Worm (Caenorhabditis elegans) whole organism, late embryonic: ENCODE data around the gene F38E11.9.

Experiments used
- C08G9.2 ChIP-seq: sonication (generic microtip); optimal IDR thresholded peaks from 2 replicates; lab custom pipeline; 2016; ENCODE audit warnings: mild to moderate bottlenecking, missing genetic modification characterization, moderate library complexity, missing compliant biosample characterization
- K02D7.2 ChIP-seq: sonication (generic microtip); optimal IDR thresholded peaks from 2 replicates; lab custom pipeline; 2017; ENCODE audit warnings: mild to moderate bottlenecking, missing genetic modification characterization, missing compliant biosample characterization
- Y22D7AL.16 ChIP-seq: sonication (generic microtip); optimal IDR thresholded peaks from 2 replicates; lab custom pipeline; 2016; ENCODE audit warnings: missing genetic modification characterization, missing compliant biosample characterization
- ahr-1 ChIP-seq: sonication (generic microtip); optimal IDR thresholded peaks from 2 replicates; lab custom pipeline; 2016; ENCODE audit warnings: missing genetic modification characterization, missing compliant biosample characterization
- ama-1 ChIP-seq: fragments of 150-350 bp; optimal IDR thresholded peaks from 2 replicates; lab custom pipeline; 2014
- ceh-14 ChIP-seq: sonication (generic microtip); optimal IDR thresholded peaks from 2 replicates; lab custom pipeline; 2016; ENCODE audit warnings: missing genotype, missing genetic modification characterization, missing compliant biosample characterization
- ceh-19 ChIP-seq: fragments of 200-800 bp; sonication (Bioruptor generic); optimal IDR thresholded peaks from 2 replicates; lab custom pipeline; 2018; ENCODE audit warnings: mild to moderate bottlenecking, missing genetic modification characterization, missing compliant biosample characterization
- ceh-2 ChIP-seq: sonication (generic microtip); optimal IDR thresholded peaks from 2 replicates; lab custom pipeline; 2016; ENCODE audit warnings: missing genotype, missing genetic modification characterization, missing compliant biosample characterization
- ceh-22 ChIP-seq: sonication (generic microtip); optimal IDR thresholded peaks from 2 replicates; lab custom pipeline; 2017; ENCODE audit warnings: missing biosample characterization, missing genetic modification characterization
- ceh-30 ChIP-seq: fragments of 150-350 bp; optimal IDR thresholded peaks from 2 replicates; lab custom pipeline; 2014; ENCODE audit warnings: missing biosample characterization, missing genetic modification characterization
- ceh-31 ChIP-seq: sonication (generic microtip); optimal IDR thresholded peaks from 2 replicates; lab custom pipeline; 2016; ENCODE audit warnings: missing genetic modification characterization, missing compliant biosample characterization
- ceh-45 ChIP-seq: fragments of 200-800 bp; sonication (Bioruptor generic); IDR thresholded peaks from 2 replicates; pipeline ENCODE4 v1.3.6; 2022; ENCODE audit warnings: missing genetic modification reagents, missing genetic modification characterization, missing compliant biosample characterization
- ceh-48 ChIP-seq: sonication (generic microtip); optimal IDR thresholded peaks from 2 replicates; lab custom pipeline; 2016; ENCODE audit warnings: missing genetic modification characterization, inconsistent platforms, missing compliant biosample characterization
- ceh-6 ChIP-seq: fragments of 200-800 bp; sonication (Bioruptor generic); optimal IDR thresholded peaks from 2 replicates; lab custom pipeline; 2018; ENCODE audit warnings: mild to moderate bottlenecking, missing genetic modification characterization, missing compliant biosample characterization
- che-1 ChIP-seq: sonication (generic microtip); optimal IDR thresholded peaks from 2 replicates; lab custom pipeline; 2016; ENCODE audit warnings: mild to moderate bottlenecking, missing genetic modification characterization, missing compliant biosample characterization
- dmd-4 ChIP-seq: sonication (generic microtip); optimal IDR thresholded peaks from 2 replicates; lab custom pipeline; 2016; ENCODE audit warnings: borderline replicate concordance, missing genetic modification characterization, missing compliant biosample characterization
- dve-1 ChIP-seq: sonication (generic microtip); optimal IDR thresholded peaks from 2 replicates; lab custom pipeline; 2017; ENCODE audit warnings: antibody characterized with exemption, mild to moderate bottlenecking, missing genetic modification characterization, missing compliant biosample characterization
- eyg-1 ChIP-seq: sonication (generic microtip); optimal IDR thresholded peaks from 2 replicates; lab custom pipeline; 2016; ENCODE audit warnings: missing genotype, missing genetic modification characterization, missing compliant biosample characterization
- fax-1 ChIP-seq: sonication (generic microtip); optimal IDR thresholded peaks from 2 replicates; lab custom pipeline; 2016; ENCODE audit warnings: missing genotype, missing genetic modification characterization, missing compliant biosample characterization
- fkh-10 ChIP-seq: fragments of 150-350 bp; optimal IDR thresholded peaks from 2 replicates; lab custom pipeline; 2014; ENCODE audit warnings: missing biosample characterization, missing genetic modification reagents, missing genetic modification characterization
- gmeb-2 ChIP-seq: sonication (generic microtip); optimal IDR thresholded peaks from 2 replicates; lab custom pipeline; 2016; ENCODE audit warnings: missing genetic modification characterization, inconsistent platforms, missing compliant biosample characterization
- hlh-13 ChIP-seq: fragments of 200-800 bp; sonication (Bioruptor generic); optimal IDR thresholded peaks from 2 replicates; lab custom pipeline; 2018; ENCODE audit warnings: mild to moderate bottlenecking, missing genetic modification characterization, missing compliant biosample characterization
- hlh-15 ChIP-seq: sonication (generic microtip); optimal IDR thresholded peaks from 2 replicates; lab custom pipeline; 2016; ENCODE audit warnings: missing genetic modification characterization, missing compliant biosample characterization
- hlh-6 ChIP-seq: sonication (generic microtip); optimal IDR thresholded peaks from 2 replicates; lab custom pipeline; 2016; ENCODE audit warnings: missing genotype, missing genetic modification characterization, missing compliant biosample characterization
- lim-6 ChIP-seq: sonication (generic microtip); optimal IDR thresholded peaks from 2 replicates; lab custom pipeline; 2016; ENCODE audit warnings: missing genetic modification characterization, missing compliant biosample characterization
- madf-2 ChIP-seq: sonication (generic microtip); optimal IDR thresholded peaks from 2 replicates; lab custom pipeline; 2017; ENCODE audit warnings: missing genetic modification characterization, missing compliant biosample characterization
- nfya-1 ChIP-seq: sonication (generic microtip); optimal IDR thresholded peaks from 2 replicates; lab custom pipeline; 2017; ENCODE audit warnings: missing genetic modification characterization, mild to moderate bottlenecking, missing compliant biosample characterization, antibody characterized with exemption, moderate library complexity
- nhr-11 ChIP-seq: fragments of 150-350 bp; optimal IDR thresholded peaks from 2 replicates; lab custom pipeline; 2014; ENCODE audit warnings: missing biosample characterization, missing genetic modification characterization
- npax-4 ChIP-seq: sonication (generic microtip); optimal IDR thresholded peaks from 2 replicates; lab custom pipeline; 2016; ENCODE audit warnings: missing genetic modification characterization, missing compliant biosample characterization
- pag-3 ChIP-seq: sonication (generic microtip); optimal IDR thresholded peaks from 2 replicates; lab custom pipeline; 2016; ENCODE audit warnings: missing compliant biosample characterization, missing genetic modification characterization, borderline replicate concordance
- pat-9 ChIP-seq: fragments of 200-800 bp; sonication (Bioruptor generic); optimal IDR thresholded peaks from 2 replicates; lab custom pipeline; 2018; ENCODE audit warnings: mild to moderate bottlenecking, missing genetic modification characterization, moderate library complexity, missing compliant biosample characterization
- pqm-1 ChIP-seq: sonication (generic microtip); optimal IDR thresholded peaks from 2 replicates; lab custom pipeline; 2016; ENCODE audit warnings: missing genetic modification characterization, missing compliant biosample characterization
- ref-2 ChIP-seq: sonication (generic microtip); optimal IDR thresholded peaks from 2 replicates; lab custom pipeline; 2016; ENCODE audit warnings: missing genetic modification characterization, missing compliant biosample characterization
- sox-2 ChIP-seq: fragments of 200-800 bp; sonication (Bioruptor generic); IDR thresholded peaks from 2 replicates; pipeline ENCODE4 v1.3.6; 2022; ENCODE audit warnings: missing genetic modification reagents, missing genetic modification characterization, missing compliant biosample characterization
- sox-4 ChIP-seq: sonication (generic microtip); optimal IDR thresholded peaks from 2 replicates; lab custom pipeline; 2017; ENCODE audit warnings: mild to moderate bottlenecking, missing genetic modification characterization, inconsistent platforms, missing compliant biosample characterization
- tbx-2 ChIP-seq: sonication (generic microtip); optimal IDR thresholded peaks from 2 replicates; lab custom pipeline; 2016; ENCODE audit warnings: missing genetic modification characterization, missing compliant biosample characterization
- tbx-7 ChIP-seq: sonication (generic microtip); optimal IDR thresholded peaks from 2 replicates; lab custom pipeline; 2016; ENCODE audit warnings: missing genotype, missing genetic modification characterization, missing compliant biosample characterization
- ttx-3 ChIP-seq: sonication (generic microtip); optimal IDR thresholded peaks from 2 replicates; lab custom pipeline; 2016; ENCODE audit warnings: missing genetic modification reagents, missing genetic modification characterization, missing compliant biosample characterization
- unc-3 ChIP-seq, 2 experiments: fragments of 200-800 bp in 1 of 2; sonication (Bioruptor generic) in 1 of 2; sonication (generic microtip) in 1 of 2; conservative IDR thresholded peaks in 1 of 2; optimal IDR thresholded peaks in 1 of 2; 2 replicates each; pipeline versions ENCODE4 v1.3.6 to Lab custom; 2016 to 2022; ENCODE audit warnings: missing compliant biosample characterization in 2 of 2, missing genetic modification characterization in 2 of 2, missing genetic modification reagents in 1 of 2
- unc-55 ChIP-seq: sonication (generic microtip); optimal IDR thresholded peaks from 2 replicates; lab custom pipeline; 2017; ENCODE audit warnings: missing biosample characterization, missing genetic modification reagents, missing genetic modification characterization
- ztf-16 ChIP-seq: sonication (generic microtip); optimal IDR thresholded peaks from 2 replicates; lab custom pipeline; 2017; ENCODE audit warnings: missing genetic modification characterization, missing compliant biosample characterization

F38E11.9 gene

DNA sequence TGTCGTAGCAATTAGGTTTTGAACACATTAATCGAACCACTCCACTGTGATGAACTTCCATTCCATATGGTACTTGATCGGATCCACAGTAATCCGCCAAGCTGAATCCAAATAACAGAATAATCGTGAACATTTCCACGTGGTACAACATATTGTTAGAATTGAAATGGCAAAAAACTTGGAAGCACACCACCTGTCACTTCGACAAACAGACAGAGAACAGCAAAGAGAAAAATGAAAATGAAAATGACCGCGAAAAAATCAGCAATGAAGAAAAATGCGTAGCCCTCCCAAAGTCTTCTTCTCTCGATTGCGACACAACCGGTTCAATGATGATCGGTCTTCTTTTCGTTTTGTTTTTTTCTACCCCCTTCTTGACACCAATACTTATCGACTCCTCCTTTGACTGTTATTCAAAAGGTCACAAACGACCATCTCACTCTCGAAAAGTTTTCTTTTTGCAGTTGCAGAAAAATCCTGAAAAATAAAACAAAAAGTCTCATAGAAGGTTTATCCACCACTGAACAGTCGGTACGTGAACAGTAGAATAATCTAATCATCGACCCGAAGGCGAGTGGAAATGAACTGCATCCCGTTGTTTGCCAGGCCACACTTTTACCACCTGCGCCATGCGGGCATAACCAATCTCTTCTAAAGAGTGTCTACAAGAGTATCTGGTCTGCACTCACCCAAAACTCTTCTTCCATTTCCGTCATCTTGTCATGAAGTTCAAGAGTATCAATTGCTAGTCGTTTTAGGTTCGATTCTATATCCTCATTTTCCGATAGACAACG is 33.5 kb upstream of the F38E11.9 start, which contains the start of gene wrt-3 (continued):
- TF ChIP-seq unc-3 (GFP tag; conservative IDR thresholded peaks at IDR 0.05; lab: Robert Waterston, UW) (peak; percentile 90), unc-3 (tag; optimal IDR thresholded peaks at IDR 0.05; lab: Kevin White, UChicago) (peak; percentile 88), ceh-45 (GFP tag; lab: Robert Waterston, UW) (peak; percentile 90), dve-1 (tag; lab: Kevin White, UChicago) (peak; percentile 73), gmeb-2 (peak; percentile 93), K02D7.2 (tag; lab: Kevin White, UChicago) (peak; percentile 94), ceh-19 (GFP tag; lab: Kevin White, UChicago) (peak; percentile 93), C08G9.2 (tag; lab: Kevin White, UChicago) (peak; percentile 87), ceh-2 (peak; percentile 89), pag-3 (tag; lab: Kevin White, UChicago) (peak; percentile 53), pqm-1 (tag; lab: Kevin White, UChicago) (no peak), che-1 (peak; percentile 95), npax-4 (tag; lab: Kevin White, UChicago) (peak; percentile 91), ceh-6 (GFP tag; lab: Kevin White, UChicago) (peak; percentile 97), Y22D7AL.16 (tag; lab: Kevin White, UChicago) (peak; percentile 94), fkh-10 (peak; percentile 0), pat-9 (tag; lab: Kevin White, UChicago) (peak; percentile 93), ceh-31 (tag; lab: Kevin White, UChicago) (peak; percentile 71), nfya-1 (tag; lab: Kevin White, UChicago) (peak; percentile 50), dmd-4 (tag; lab: Kevin White, UChicago) (peak; percentile 90), nhr-11 (tag; lab: Kevin White, UChicago) (no peak), madf-2 (peak; percentile 88), ceh-22 (tag; lab: Kevin White, UChicago) (peak; percentile 17), tbx-2 (tag; lab: Kevin White, UChicago) (peak; percentile 94), ztf-16 (tag; lab: Kevin White, UChicago) (peak; percentile 94), lim-6 (tag; lab: Kevin White, UChicago) (peak; percentile 83), sox-2 (GFP tag; lab: Robert Waterston, UW) (peak; percentile 92), hlh-15 (peak; percentile 84), ahr-1 (tag; lab: Kevin White, UChicago) (peak; percentile 92), tbx-7 (tag; lab: Kevin White, UChicago) (peak; percentile 57), eyg-1 (tag; lab: Kevin White, UChicago) (peak; percentile 86), ref-2 (tag; lab: Kevin White, UChicago) (peak; percentile 94), ceh-14 (tag; lab: Kevin White, UChicago) (peak; percentile 84), hlh-6 (tag; lab: Kevin White, UChicago) (peak; percentile 97), sox-4 (tag; lab: Kevin White, UChicago) (peak; percentile 94), ama-1 (lab: Kevin White, UChicago) (no peak), ttx-3 (tag; lab: Kevin White, UChicago) (peak; percentile 93), unc-55 (no peak)

DNA sequence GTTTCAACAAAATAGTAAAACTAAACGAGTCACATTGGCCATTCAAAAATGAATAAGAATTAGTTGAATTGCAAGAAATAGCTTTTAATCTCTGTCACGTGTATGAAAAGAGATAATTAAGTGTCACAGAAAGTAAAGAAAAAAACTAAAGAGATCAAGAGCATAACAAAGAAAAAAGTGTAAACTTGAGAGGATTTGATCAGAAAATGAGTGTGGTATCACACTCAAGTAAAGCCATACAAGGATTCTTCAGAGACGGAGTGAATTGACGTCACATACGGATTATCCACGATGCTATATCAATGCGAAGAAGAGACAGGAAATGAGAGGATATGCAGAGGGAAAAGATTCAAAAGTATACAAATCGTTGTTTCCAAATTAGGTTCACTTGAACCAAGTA is 25.5 kb upstream of the F38E11.9 start:
- no peak for TF ChIP-seq hlh-15
- TF ChIP-seq fax-1 (tag; lab: Kevin White, UChicago) = no peak
- TF ChIP-seq ceh-48 (tag; lab: Kevin White, UChicago) = no peak
- no peak for TF ChIP-seq ceh-45 (GFP tag; lab: Robert Waterston, UW)
- no peak for TF ChIP-seq ceh-30 (tag; lab: Kevin White, UChicago)
- TF ChIP-seq ceh-6 (GFP tag; lab: Kevin White, UChicago) = no peak
- TF ChIP-seq hlh-13 (GFP tag; lab: Kevin White, UChicago) = no peak
- no peak for TF ChIP-seq ttx-3 (tag; lab: Kevin White, UChicago)
